Worm (Caenorhabditis elegans) whole organism, early embryonic: ENCODE data around the gene Y97E10AR.6.

ENCODE experiments used
- B0310.2 ChIP-seq: sonication (generic microtip); optimal IDR thresholded peaks from 2 replicates; lab custom pipeline; 2016; ENCODE audit warnings: mild to moderate bottlenecking, missing genetic modification characterization, missing compliant biosample characterization
- ama-1 ChIP-seq: fragments of 150-350 bp; optimal IDR thresholded peaks from 2 replicates; lab custom pipeline; 2014
- ceh-13 ChIP-seq: fragments of 200-800 bp; sonication (Bioruptor generic); optimal IDR thresholded peaks from 2 replicates; lab custom pipeline; 2018; ENCODE audit warnings: mild to moderate bottlenecking, missing genetic modification characterization, missing compliant biosample characterization
- flt-1 ChIP-seq: fragments of 200-800 bp; sonication (Bioruptor generic); IDR thresholded peaks from 2 replicates; pipeline ENCODE4 v1.3.6; 2022; ENCODE audit warnings: missing genetic modification characterization, missing compliant biosample characterization

- TF ChIP-seq ama-1 (lab: Kevin White, UChicago): no peak
- no peak for TF ChIP-seq ceh-13
- no peak for TF ChIP-seq flt-1 (GFP tag; lab: Robert Waterston, UW)
- TF ChIP-seq B0310.2 (tag; lab: Kevin White, UChicago): no peak
Observed at ce11 chrV:7971376-7971775, 42.4 kb downstream of the Y97E10AR.6 start.
